Worm (Caenorhabditis elegans) whole organism, young adult: ENCODE measurements around the gene rnh-1.0.

Source experiments
- F33H1.4 ChIP-seq: fragments of 200-800 bp; sonication (Bioruptor generic); IDR thresholded peaks from 2 replicates; pipeline ENCODE4 v1.3.6; 2022; ENCODE audit warnings: missing genetic modification reagents, missing genetic modification characterization, missing compliant biosample characterization
- ama-1 ChIP-seq, 3 experiments: fragments of 150-350 bp in 1 of 3; sonication (generic microtip) in 2 of 3; optimal IDR thresholded peaks; 2 replicates each; lab custom pipeline; 2014 to 2018; ENCODE audit warnings: missing biosample characterization in 2 of 3, missing genetic modification characterization in 2 of 3, missing genetic modification reagents in 2 of 3
- attf-5 ChIP-seq: fragments of 200-800 bp; sonication (Bioruptor generic); optimal IDR thresholded peaks from 2 replicates; lab custom pipeline; 2018; ENCODE audit warnings: mild to moderate bottlenecking, missing genetic modification characterization, missing compliant biosample characterization
- attf-6 ChIP-seq: fragments of 200-800 bp; sonication (Bioruptor generic); IDR thresholded peaks from 2 replicates; pipeline ENCODE4 v1.3.6; 2022; ENCODE audit warnings: missing genetic modification reagents, missing genetic modification characterization, missing compliant biosample characterization
- cebp-1 ChIP-seq, 2 experiments: fragments of 200-800 bp in 1 of 2; sonication (Bioruptor generic) in 1 of 2; sonication (generic microtip) in 1 of 2; IDR thresholded peaks in 1 of 2; optimal IDR thresholded peaks in 1 of 2; 2 replicates each; pipeline versions ENCODE4 v1.3.6 to Lab custom; 2017 to 2022; ENCODE audit warnings: missing compliant biosample characterization in 2 of 2, missing genetic modification characterization in 2 of 2, mild to moderate bottlenecking in 1 of 2, missing genetic modification reagents in 1 of 2, moderate library complexity in 1 of 2
- dpff-1 ChIP-seq: sonication (generic microtip); optimal IDR thresholded peaks from 2 replicates; lab custom pipeline; 2017; ENCODE audit warnings: mild to moderate bottlenecking, missing genetic modification characterization, missing compliant biosample characterization
- hmg-1.2 ChIP-seq: fragments of 200-800 bp; sonication (Bioruptor generic); IDR thresholded peaks from 2 replicates; pipeline ENCODE4 v1.3.6; 2022; ENCODE audit warnings: missing genetic modification reagents, missing genetic modification characterization, missing compliant biosample characterization
- hsf-1 ChIP-seq: fragments of 200-800 bp; sonication (Bioruptor generic); IDR thresholded peaks from 2 replicates; pipeline ENCODE4 v1.3.6; 2022; ENCODE audit warnings: missing genetic modification reagents, missing genetic modification characterization, missing compliant biosample characterization
- lin-35 ChIP-seq, 3 experiments: fragments of 150-350 bp in 2 of 3; sonication (generic microtip) in 1 of 3; optimal IDR thresholded peaks; 2 replicates each; lab custom pipeline; 2014 to 2018; ENCODE audit warnings: missing biosample characterization in 3 of 3, missing genetic modification characterization in 3 of 3, missing genetic modification reagents in 3 of 3
- lsy-27 ChIP-seq: sonication (generic microtip); optimal IDR thresholded peaks from 2 replicates; lab custom pipeline; 2017; ENCODE audit warnings: missing genetic modification characterization, mild to moderate bottlenecking, missing compliant biosample characterization, antibody characterized with exemption, missing genotype, borderline replicate concordance; ENCODE audit not compliant: insufficient read depth
- snpc-4 ChIP-seq, 5 experiments: fragments of 150-350 bp in 1 of 5; sonication (generic microtip) in 4 of 5; optimal IDR thresholded peaks; 2 replicates each; lab custom pipeline; 2014 to 2018; ENCODE audit warnings: missing genetic modification characterization in 5 of 5, missing biosample characterization in 3 of 5, antibody characterized with exemption in 2 of 5, mild to moderate bottlenecking in 2 of 5, missing compliant biosample characterization in 2 of 5, missing genotype in 2 of 5, moderate library complexity in 2 of 5, missing genetic modification reagents in 1 of 5
- tlf-1 ChIP-seq: fragments of 200-800 bp; sonication (Bioruptor generic); optimal IDR thresholded peaks from 2 replicates; lab custom pipeline; 2018; ENCODE audit warnings: mild to moderate bottlenecking, missing genetic modification characterization, missing compliant biosample characterization
- unc-130 ChIP-seq: sonication (generic microtip); optimal IDR thresholded peaks from 2 replicates; lab custom pipeline; 2016; ENCODE audit warnings: missing genetic modification reagents, missing genetic modification characterization, missing compliant biosample characterization
- unc-62 ChIP-seq: fragments of 150-350 bp; optimal IDR thresholded peaks from 2 replicates; lab custom pipeline; 2014; ENCODE audit warnings: missing biosample characterization, missing genetic modification reagents, missing genetic modification characterization

- TF ChIP-seq unc-62 (GFP tag; lab: Kevin White, UChicago) (no peak), attf-5 (GFP tag; lab: Kevin White, UChicago) (no peak), snpc-4 (GFP tag; optimal IDR thresholded peaks at IDR 0.05; lab: Kevin White, UChicago) (no peak), snpc-4 (tag; optimal IDR thresholded peaks at IDR 0.05; lab: Kevin White, UChicago) (no peak), hsf-1 (GFP tag; lab: Robert Waterston, UW) (no peak), attf-6 (GFP tag; lab: Robert Waterston, UW) (no peak), tlf-1 (GFP tag; lab: Kevin White, UChicago) (no peak), hmg-1.2 (GFP tag; lab: Robert Waterston, UW) (no peak), lin-35 (GFP tag; optimal IDR thresholded peaks at IDR 0.05; lab: Kevin White, UChicago) (no peak), ama-1 (optimal IDR thresholded peaks at IDR 0.05; lab: Kevin White, UChicago) (no peak), ama-1 (GFP tag; optimal IDR thresholded peaks at IDR 0.05; lab: Kevin White, UChicago) (no peak), unc-130 (GFP tag; lab: Kevin White, UChicago) (no peak), dpff-1 (no peak), F33H1.4 (GFP tag; lab: Robert Waterston, UW) (no peak), cebp-1 (GFP tag; IDR thresholded peaks at IDR 0.05; lab: Robert Waterston, UW) (no peak), cebp-1 (tag; optimal IDR thresholded peaks at IDR 0.05; lab: Kevin White, UChicago) (no peak), lsy-27 (tag; lab: Kevin White, UChicago) (no peak)
Observed at ce11 chrII:4960690-4961089, 34.4 kb upstream of the rnh-1.0 start.
